Fruit fly (Drosophila melanogaster): ENCODE results near the gene Prosbeta4.

Prosbeta4 gene

DNA sequence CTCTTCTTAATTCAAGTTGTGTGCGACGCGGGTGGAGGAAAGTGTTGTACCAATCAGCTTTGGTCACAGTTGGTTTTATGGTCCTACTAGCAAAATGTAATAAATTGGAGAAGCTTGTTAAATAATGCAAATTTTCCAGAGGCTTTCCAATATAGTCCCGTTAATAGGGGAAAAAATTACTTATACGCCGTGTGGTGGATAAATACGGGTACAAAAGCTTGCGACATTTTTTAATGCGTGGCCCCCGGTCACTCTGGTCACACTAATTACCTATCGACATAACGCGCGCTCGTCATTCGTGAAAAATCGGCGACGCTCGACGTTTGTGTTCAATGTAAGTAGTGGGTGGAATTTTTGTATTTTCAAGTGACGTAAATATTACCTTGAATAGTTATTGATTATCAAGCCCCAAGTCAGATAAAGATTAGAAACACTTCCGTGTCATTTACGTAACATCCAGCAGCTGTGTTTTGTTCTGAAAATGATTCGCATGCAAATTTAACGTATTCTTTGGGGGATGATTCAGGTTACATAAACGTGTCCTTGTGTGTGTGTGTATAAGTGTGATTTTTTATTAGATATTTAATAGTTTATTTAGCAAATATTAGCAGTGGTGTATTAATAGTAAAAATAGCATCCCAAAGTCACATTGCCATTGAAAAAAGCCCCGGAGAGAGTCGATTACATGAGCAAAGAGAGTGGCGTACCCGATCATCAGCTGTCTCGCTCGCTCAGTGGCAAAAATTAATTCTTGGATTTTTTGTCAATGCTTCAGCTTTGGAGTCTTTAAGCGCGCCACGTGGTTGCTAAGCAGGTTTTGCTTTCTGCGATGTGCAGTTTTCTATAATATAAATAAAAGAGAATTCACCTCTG lies 12.1 kb downstream of the Prosbeta4 start, which contains the start of gene Cyt-c-p (continued):
- TF ChIP-seq CG18262 (tag; optimal IDR thresholded peaks at IDR 0.05) = peak; percentile 0
- peak; percentile 7; the same call in 1 of the 2 replicates for TF ChIP-seq CG32532 (GFP tag; IDR thresholded peaks at IDR 0.05)
- TF ChIP-seq CG8290 (GFP tag; optimal IDR thresholded peaks at IDR 0.05) = peak; percentile 51
- TF ChIP-seq CG8290 (tag; optimal IDR thresholded peaks at IDR 0.05) = peak in 1 of 2 experiments; percentile 29
- TF ChIP-seq Xrp1 (GFP tag; IDR thresholded peaks at IDR 0.05) = no peak
- peak; percentile 70 for TF ChIP-seq Myb (GFP tag; optimal IDR thresholded peaks at IDR 0.05)
- peak; percentile 0 for TF ChIP-seq maf-S (GFP tag; optimal IDR thresholded peaks at IDR 0.05)
- peak; percentile 75 for TF ChIP-seq zen (tag; optimal IDR thresholded peaks at IDR 0.05)
- peak; percentile 2 for TF ChIP-seq CG12769 (tag; optimal IDR thresholded peaks at IDR 0.05)
- peak; percentile 79 for TF ChIP-seq CG15514 (GFP tag; optimal IDR thresholded peaks at IDR 0.05)
- TF ChIP-seq pum (GFP tag; optimal IDR thresholded peaks at IDR 0.05) = no peak
- no peak for TF ChIP-seq zfh2 (GFP tag; optimal IDR thresholded peaks at IDR 0.05)
- peak; percentile 35 for TF ChIP-seq run (tag; optimal IDR thresholded peaks at IDR 0.05)
- no peak for TF ChIP-seq Nf-YB (GFP tag; optimal IDR thresholded peaks at IDR 0.05)
- TF ChIP-seq ab (GFP tag; optimal IDR thresholded peaks at IDR 0.05) = no peak
- TF ChIP-seq Doc3 (GFP tag; IDR thresholded peaks at IDR 0.05; ENCODE audit: partially characterized antibody) = peak; percentile 47; the same call in 1 of the 3 replicates
- TF ChIP-seq CG34224 (GFP tag; IDR thresholded peaks at IDR 0.05; ENCODE audit: partially characterized antibody) = peak; percentile 48
- peak; percentile 40 for TF ChIP-seq gcm (GFP tag; optimal IDR thresholded peaks at IDR 0.05)
- TF ChIP-seq her (GFP tag; optimal IDR thresholded peaks at IDR 0.05) = peak; percentile 11
- 0 out of 2 replicates have a peak, but pooled peaks have one; percentile 14 for TF ChIP-seq slbo (GFP tag; IDR thresholded peaks at IDR 0.05)
- TF ChIP-seq sisA (GFP tag; IDR thresholded peaks at IDR 0.05) = no peak
- TF ChIP-seq Oaz (GFP tag; IDR thresholded peaks at IDR 0.05) = no peak
- TF ChIP-seq Hsf (GFP tag; optimal IDR thresholded peaks at IDR 0.05) = peak; percentile 2
- no peak for TF ChIP-seq croc (GFP tag; conservative IDR thresholded peaks at IDR 0.05)
- TF ChIP-seq bbx (GFP tag; IDR thresholded peaks at IDR 0.05; ENCODE audit: partially characterized antibody) = peak; percentile 45; the same call in 1 of the 2 replicates
- peak; percentile 31; the same call in 1 of the 4 replicates for TF ChIP-seq chinmo (GFP tag; IDR thresholded peaks at IDR 0.05; ENCODE audit: partially characterized antibody)
- TF ChIP-seq cg (GFP tag; optimal IDR thresholded peaks at IDR 0.05) = no peak
- TF ChIP-seq hth (optimal IDR thresholded peaks at IDR 0.05) = no peak
- no peak for TF ChIP-seq Lpt (GFP tag; optimal IDR thresholded peaks at IDR 0.05)
- TF ChIP-seq CG7987 (GFP tag; optimal IDR thresholded peaks at IDR 0.05) = peak; percentile 18
- TF ChIP-seq Fer1 (GFP tag; optimal IDR thresholded peaks at IDR 0.05) = peak; percentile 31
- TF ChIP-seq sens (GFP tag) = peak; percentile 82
- no peak for TF ChIP-seq CG6813 (GFP tag; optimal IDR thresholded peaks at IDR 0.05)
- no peak for TF ChIP-seq ssp (GFP tag; IDR thresholded peaks at IDR 0.05)
- TF ChIP-seq PHDP (tag; optimal IDR thresholded peaks at IDR 0.05) = peak; percentile 36
- TF ChIP-seq br (optimal IDR thresholded peaks at IDR 0.05) = no peak
- no peak for TF ChIP-seq dati (GFP tag; IDR thresholded peaks at IDR 0.05)
- TF ChIP-seq CG1832 (GFP tag; optimal IDR thresholded peaks at IDR 0.05) = peak; percentile 22
- TF ChIP-seq CG16813 (GFP tag; IDR thresholded peaks at IDR 0.05; ENCODE audit: partially characterized antibody) = peak; percentile 56; the same call in 1 of the 3 replicates
- no peak for TF ChIP-seq schlank (tag; optimal IDR thresholded peaks at IDR 0.05)
- no peak for TF ChIP-seq CG8388 (GFP tag; optimal IDR thresholded peaks at IDR 0.05)
- peak; percentile 53 for TF ChIP-seq scrt (GFP tag; optimal IDR thresholded peaks at IDR 0.05)
- no peak for TF ChIP-seq crc (GFP tag; optimal IDR thresholded peaks at IDR 0.05)
- TF ChIP-seq bcd (GFP tag; optimal IDR thresholded peaks at IDR 0.05) = peak; percentile 6
- peak; percentile 87 for TF ChIP-seq Deaf1 (tag; optimal IDR thresholded peaks at IDR 0.05)
- no peak for TF ChIP-seq Hand (GFP tag; optimal IDR thresholded peaks at IDR 0.05)
- TF ChIP-seq CG9876 (GFP tag; optimal IDR thresholded peaks at IDR 0.05) = no peak
- TF ChIP-seq pb (GFP tag; optimal IDR thresholded peaks at IDR 0.05) = peak; percentile 26
- TF ChIP-seq bsh (GFP tag; optimal IDR thresholded peaks at IDR 0.05) = no peak

Data from whole organism, embryonic.